Fruit fly (Drosophila melanogaster): Measurements from ENCODE around the gene CG15059.

dm6 chrX:18272422-18272821 lies 13.1 kb upstream of the CG15059 start:
- no peak for TF ChIP-seq Myc (optimal IDR thresholded peaks at IDR 0.05)
- no peak for TF ChIP-seq Sin3A (optimal IDR thresholded peaks at IDR 0.05)
- TF ChIP-seq insv (optimal IDR thresholded peaks at IDR 0.05), result no peak

Data from Kc167 (cell line).